Fruit fly (Drosophila melanogaster) whole organism, pupa: ENCODE results near the gene CG12506.

Experiments
- CG8159 ChIP-seq: fragments of 200-800 bp; sonication (Bioruptor generic); optimal IDR thresholded peaks from 3 replicates; lab custom pipeline; 2018; ENCODE audit warnings: missing biosample characterization, mild to moderate bottlenecking, missing genetic modification characterization, moderate library complexity
- CG8301 ChIP-seq: fragments of 200-800 bp; sonication (Bioruptor generic); optimal IDR thresholded peaks from 2 replicates; lab custom pipeline; 2018; ENCODE audit warnings: missing biosample characterization, mild to moderate bottlenecking, missing genetic modification characterization
- gl ChIP-seq: fragments of 200-800 bp; sonication (Bioruptor generic); optimal IDR thresholded peaks from 2 replicates; lab custom pipeline; 2018; ENCODE audit warnings: missing biosample characterization, mild to moderate bottlenecking, missing genetic modification characterization

DNA sequence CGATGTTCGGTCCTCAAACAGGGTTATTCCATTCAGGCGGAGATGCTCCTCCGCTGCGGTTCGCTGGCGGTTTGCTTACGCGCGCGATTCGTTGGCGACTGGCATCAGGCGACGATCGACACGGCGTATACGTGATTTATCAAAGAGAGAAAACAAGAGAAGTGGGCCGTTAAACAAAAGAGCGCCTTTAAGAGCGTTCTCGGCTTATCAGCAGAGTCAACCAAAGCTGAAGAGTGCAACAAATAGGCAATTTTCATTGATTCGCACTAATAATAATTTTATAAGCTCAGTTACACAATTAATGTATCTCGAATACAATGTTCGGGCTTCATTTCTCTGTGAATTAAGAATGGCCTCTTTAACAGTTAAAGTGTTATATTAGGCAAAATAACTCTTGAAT is 17.4 kb downstream of the CG12506 start, which contains the start of gene Pkg21D:
- TF ChIP-seq CG8159 (no peak), CG8301 (no peak), gl (tag; lab: Kevin White, UChicago) (no peak)
